Worm (Caenorhabditis elegans): ENCODE results near the gene ZK355.8.

ZK355.8 gene

DNA sequence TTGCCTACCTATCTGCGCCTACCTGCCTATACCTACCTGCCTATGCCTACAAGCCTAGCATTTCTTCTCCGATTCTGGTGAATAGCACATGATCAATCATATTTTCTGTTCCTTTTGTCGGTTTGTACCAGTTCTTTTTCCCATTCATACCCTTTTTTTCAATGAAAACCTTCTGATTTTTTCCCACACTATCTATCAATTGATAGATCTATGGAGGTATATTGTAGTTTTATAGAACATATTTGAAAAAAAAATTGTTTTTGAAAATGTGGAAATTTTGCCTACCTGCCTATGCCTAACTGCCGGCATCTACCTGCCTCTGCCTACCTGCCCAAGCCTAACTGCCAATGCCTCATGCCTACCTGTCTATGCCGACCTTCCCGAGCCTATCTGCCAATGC, 36.0 kb downstream of the ZK355.8 start:
- 0 out of 2 replicates have a peak, but pooled peaks have one; percentile 15 for TF ChIP-seq zfh-2 (GFP tag; conservative IDR thresholded peaks at IDR 0.05)
- no peak for TF ChIP-seq T26A5.8 (tag; optimal IDR thresholded peaks at IDR 0.05)

DNA sequence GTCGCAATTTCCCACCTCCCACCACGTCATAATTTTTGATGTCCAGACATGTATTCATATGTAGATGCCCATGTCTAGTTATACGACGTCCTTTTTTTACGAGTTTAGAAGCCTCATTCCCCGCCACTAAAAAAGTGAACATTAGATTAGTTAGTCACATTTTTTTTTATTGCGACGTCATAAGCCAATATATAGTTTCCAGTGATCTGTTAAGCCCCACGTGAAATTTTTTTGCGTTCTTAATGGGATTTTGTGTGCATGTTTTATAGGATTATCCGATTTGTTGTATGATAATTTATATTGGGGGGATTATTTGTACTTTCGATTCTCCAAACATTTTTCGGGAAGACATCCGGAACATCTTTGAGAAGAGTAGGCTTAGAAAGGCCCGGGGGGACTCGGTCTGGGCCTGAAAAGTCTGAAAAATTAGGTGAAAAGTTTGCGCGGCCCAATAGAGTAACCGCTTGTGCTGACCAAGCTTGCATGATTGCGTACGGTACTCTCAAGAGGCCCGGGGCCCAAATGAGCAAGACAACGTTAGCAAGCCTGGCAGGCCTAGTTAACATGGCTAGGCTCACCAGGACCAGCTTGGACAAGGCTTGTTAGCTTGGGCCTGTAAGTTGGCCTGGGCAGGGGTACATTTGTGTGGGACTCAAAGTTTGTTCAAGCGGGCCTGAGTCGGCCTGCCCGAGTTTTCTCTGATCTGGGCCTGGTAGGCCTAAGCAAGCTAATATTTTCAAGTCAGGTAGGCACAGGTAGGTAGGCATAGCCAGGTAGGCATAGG, 37.8 kb downstream of the ZK355.8 start:
- no peak for TF ChIP-seq dpl-1 (GFP tag; optimal IDR thresholded peaks at IDR 0.05)
- peak; percentile 50; the same call in 1 of the 2 replicates for TF ChIP-seq zfh-2 (GFP tag; conservative IDR thresholded peaks at IDR 0.05)

DNA sequence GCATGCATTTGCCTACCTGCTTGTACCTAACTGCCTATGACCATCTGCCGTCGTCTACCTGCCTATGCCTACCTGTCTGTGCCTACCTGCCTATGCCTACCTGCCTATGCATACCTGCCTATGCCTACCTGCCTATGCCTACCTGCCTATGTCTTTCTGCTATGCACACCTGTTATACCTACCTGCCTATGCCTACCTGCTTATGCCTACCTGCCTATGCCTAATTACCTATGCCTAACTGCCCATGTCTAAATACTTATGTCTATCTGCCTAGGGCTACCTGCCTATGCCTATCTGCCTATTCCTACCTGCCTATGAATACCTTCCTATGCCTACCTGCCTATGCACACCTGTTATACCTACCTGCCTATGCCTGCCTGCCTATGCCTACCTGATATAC, 38.7 kb downstream of the ZK355.8 start:
- TF ChIP-seq hsf-1 (GFP tag; IDR thresholded peaks at IDR 0.05) = 0 out of 2 replicates have a peak, but pooled peaks have one; percentile 28
- TF ChIP-seq lin-35 (GFP tag; optimal IDR thresholded peaks at IDR 0.05) = no peak
- 0 out of 2 replicates have a peak, but pooled peaks have one; percentile 26 for TF ChIP-seq ztf-28 (GFP tag; IDR thresholded peaks at IDR 0.05)

DNA sequence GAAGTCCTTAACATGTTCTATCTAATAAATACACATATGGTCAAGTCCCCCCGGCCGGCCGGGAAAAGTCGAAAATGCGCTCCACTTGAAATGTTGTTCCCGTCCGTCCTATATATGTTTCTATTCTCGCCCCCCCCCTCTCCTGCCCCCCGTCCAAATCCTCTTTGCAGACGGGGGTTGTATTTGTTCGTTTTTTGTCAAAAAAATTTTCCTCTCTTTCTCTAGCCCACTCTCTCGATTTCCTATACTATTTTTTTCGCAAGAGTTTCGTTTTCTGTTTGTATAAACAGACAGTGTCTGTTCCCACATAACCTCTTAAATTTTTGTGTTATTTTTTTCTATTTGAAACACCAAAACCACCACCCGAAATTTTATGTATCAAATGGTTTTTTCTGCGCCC, 39.5 kb downstream of the ZK355.8 start:
- TF ChIP-seq hmg-1.2 (GFP tag; IDR thresholded peaks at IDR 0.05) (peak; percentile 94), him-1 (tag; optimal IDR thresholded peaks at IDR 0.05) (no peak)

DNA sequence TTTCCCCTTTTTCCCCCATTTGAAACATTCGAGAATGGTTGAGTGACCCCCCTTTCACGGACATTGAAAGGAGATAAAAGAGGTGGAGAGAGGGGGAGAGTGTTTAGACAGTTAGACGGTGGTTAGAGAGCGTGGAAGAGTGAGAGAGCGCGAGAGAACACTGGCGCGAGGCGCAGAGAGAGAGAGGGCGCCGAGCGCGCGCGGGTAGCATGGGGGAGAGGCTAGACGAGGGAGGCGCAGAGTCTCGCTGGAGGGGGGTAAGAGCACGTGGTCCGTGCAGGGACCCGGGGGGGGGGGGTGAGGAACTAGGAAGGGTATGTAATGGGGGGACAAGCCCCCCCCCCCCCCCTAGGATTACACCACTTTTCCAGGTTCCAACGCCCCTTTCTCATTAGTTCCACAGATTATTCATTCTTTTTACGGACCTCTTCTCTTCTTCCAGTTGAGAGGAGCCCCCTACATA, 46.4 kb downstream of the ZK355.8 start:
- TF ChIP-seq F52B5.7 (tag; optimal IDR thresholded peaks at IDR 0.05) = peak; percentile 81
- peak; percentile 99 for TF ChIP-seq chd-7 (tag; optimal IDR thresholded peaks at IDR 0.05)
- 0 out of 2 replicates have a peak, but pooled peaks have one; percentile 87 for TF ChIP-seq nhr-120 (GFP tag; IDR thresholded peaks at IDR 0.05)
- TF ChIP-seq cebp-2 (GFP tag; IDR thresholded peaks at IDR 0.05) = peak; percentile 78; the same call in 1 of the 2 replicates
- TF ChIP-seq xnd-1 (tag; optimal IDR thresholded peaks at IDR 0.05) = no peak
- TF ChIP-seq cebp-1 (GFP tag; IDR thresholded peaks at IDR 0.05) = peak; percentile 64; the same call in 1 of the 2 replicates
- peak; percentile 92 for TF ChIP-seq cebp-1 (tag; optimal IDR thresholded peaks at IDR 0.05)
- TF ChIP-seq ztf-22 (GFP tag; optimal IDR thresholded peaks at IDR 0.05) = peak; percentile 94
- TF ChIP-seq rcor-1 (GFP tag; IDR thresholded peaks at IDR 0.05) = peak; percentile 62; the same call in 1 of the 2 replicates
- peak; percentile 87 for TF ChIP-seq dpff-1 (tag; optimal IDR thresholded peaks at IDR 0.05)
- peak; percentile 46 for TF ChIP-seq F22D6.2 (tag; optimal IDR thresholded peaks at IDR 0.05)
- no peak for TF ChIP-seq T07F8.4 (tag; optimal IDR thresholded peaks at IDR 0.05)
- no peak for TF ChIP-seq Y79H2A.3 (GFP tag; conservative IDR thresholded peaks at IDR 0.05)
- TF ChIP-seq sea-2 (GFP tag; IDR thresholded peaks at IDR 0.05) = peak; percentile 79; the same call in 1 of the 2 replicates
- TF ChIP-seq Y95B8A.8 (GFP tag; IDR thresholded peaks at IDR 0.05) = peak; percentile 85
- TF ChIP-seq ceh-79 (tag; optimal IDR thresholded peaks at IDR 0.05) = peak; percentile 35
- TF ChIP-seq tbp1 (GFP tag; optimal IDR thresholded peaks at IDR 0.05) = peak; percentile 65
- peak; percentile 91 for TF ChIP-seq repo-1 (tag; optimal IDR thresholded peaks at IDR 0.05)
- peak; percentile 87 for TF ChIP-seq lag-1 (GFP tag; IDR thresholded peaks at IDR 0.05)
- TF ChIP-seq hsf-1 (GFP tag; IDR thresholded peaks at IDR 0.05) = peak; percentile 83
- 0 out of 2 replicates have a peak, but pooled peaks have one; percentile 27 for TF ChIP-seq F37B4.10 (GFP tag; IDR thresholded peaks at IDR 0.05)
- peak; percentile 97 for TF ChIP-seq K11D2.4 (GFP tag; IDR thresholded peaks at IDR 0.05)
- 0 out of 2 replicates have a peak, but pooled peaks have one; percentile 30 for TF ChIP-seq attf-3 (GFP tag; conservative IDR thresholded peaks at IDR 0.05)
- TF ChIP-seq nfyb-1 (GFP tag; IDR thresholded peaks at IDR 0.05) = peak; percentile 97
- peak; percentile 91 for TF ChIP-seq egl-18 (GFP tag; IDR thresholded peaks at IDR 0.05)
- 0 out of 2 replicates have a peak, but pooled peaks have one; percentile 42 for TF ChIP-seq bed-2 (GFP tag; IDR thresholded peaks at IDR 0.05)
- TF ChIP-seq B0035.1 (tag; optimal IDR thresholded peaks at IDR 0.05) = no peak
- TF ChIP-seq madf-10 (tag; optimal IDR thresholded peaks at IDR 0.05) = peak; percentile 18
- peak in 1 of 3 experiments; percentile 83 for TF ChIP-seq lin-35 (GFP tag; optimal IDR thresholded peaks at IDR 0.05)
- no peak for TF ChIP-seq F39B2.1 (GFP tag; IDR thresholded peaks at IDR 0.05)
- peak; percentile 73 for TF ChIP-seq F57C9.4 (tag; optimal IDR thresholded peaks at IDR 0.05)
- TF ChIP-seq F10E7.11 (tag; optimal IDR thresholded peaks at IDR 0.05) = peak; percentile 62
- peak; percentile 43 for TF ChIP-seq ets-4 (GFP tag; optimal IDR thresholded peaks at IDR 0.05)
- TF ChIP-seq sptf-2 (GFP tag; optimal IDR thresholded peaks at IDR 0.05) = peak; percentile 4
